Worm (Caenorhabditis elegans) whole organism, L4 larva: Measurements from ENCODE around the gene Y32H12A.6.

Experiments
- ama-1 ChIP-seq: fragments of 150-350 bp; optimal IDR thresholded peaks from 2 replicates; lab custom pipeline; 2014; ENCODE audit warnings: inconsistent platforms, mixed read lengths
- fos-1 ChIP-seq: fragments of 150-350 bp; optimal IDR thresholded peaks from 2 replicates; lab custom pipeline; 2014; ENCODE audit warnings: missing biosample characterization, missing genetic modification characterization
- lin-39 ChIP-seq: fragments of 150-350 bp; optimal IDR thresholded peaks from 2 replicates; lab custom pipeline; 2014; ENCODE audit warnings: missing biosample characterization, missing genetic modification reagents, missing genetic modification characterization
- lsy-2 ChIP-seq, 2 experiments: fragments of 150-350 bp in 1 of 2; sonication (generic microtip) in 1 of 2; optimal IDR thresholded peaks; 2 replicates each; lab custom pipeline; 2014 to 2017; ENCODE audit warnings: missing biosample characterization in 2 of 2, missing genetic modification characterization in 2 of 2
- mep-1 ChIP-seq: fragments of 150-350 bp; sonication (generic microtip); optimal IDR thresholded peaks from 3 replicates; lab custom pipeline; 2014; ENCODE audit warnings: missing biosample characterization, missing genetic modification characterization
- mxl-3 ChIP-seq: fragments of 200-800 bp; sonication (Bioruptor generic); optimal IDR thresholded peaks from 2 replicates; lab custom pipeline; 2018; ENCODE audit warnings: mild to moderate bottlenecking, missing genetic modification characterization, missing compliant biosample characterization
- nhr-77 ChIP-seq: fragments of 150-350 bp; optimal IDR thresholded peaks from 2 replicates; lab custom pipeline; 2014; ENCODE audit warnings: missing biosample characterization, missing genetic modification characterization
- zfp-3 ChIP-seq: fragments of 200-800 bp; sonication (Bioruptor generic); conservative IDR thresholded peaks from 2 replicates; pipeline ENCODE4 v1.3.6; 2022; ENCODE audit warnings: missing genetic modification reagents, missing genetic modification characterization, missing compliant biosample characterization
- ztf-11 ChIP-seq: fragments of 150-350 bp; optimal IDR thresholded peaks from 2 replicates; lab custom pipeline; 2014; ENCODE audit warnings: missing biosample characterization, missing genetic modification characterization

- TF ChIP-seq zfp-3 (no peak), fos-1 (tag; lab: Kevin White, UChicago) (no peak), lin-39 (tag; lab: Kevin White, UChicago) (no peak), lsy-2 (tag; optimal IDR thresholded peaks at IDR 0.05; lab: Kevin White, UChicago) (no peak), ama-1 (lab: Kevin White, UChicago) (no peak), mep-1 (tag; lab: Kevin White, UChicago) (no peak), ztf-11 (no peak), nhr-77 (tag; lab: Kevin White, UChicago) (no peak), mxl-3 (GFP tag; lab: Kevin White, UChicago) (no peak)
Measured at ce11 chrIII:5338787-5339186, 43.2 kb downstream of the Y32H12A.6 start.
